Worm (Caenorhabditis elegans) whole organism, midembryonic: ENCODE data around the gene Y17G7B.8.

ENCODE experiments used
- T22C8.4 ChIP-seq: fragments of 200-800 bp; sonication (Bioruptor generic); IDR thresholded peaks from 2 replicates; pipeline ENCODE4 v1.3.6; 2022; ENCODE audit warnings: missing genetic modification characterization, missing compliant biosample characterization
- cog-1 ChIP-seq: sonication (generic microtip); optimal IDR thresholded peaks from 2 replicates; lab custom pipeline; 2016; ENCODE audit warnings: missing genetic modification characterization, missing compliant biosample characterization
- flt-1 ChIP-seq: fragments of 200-800 bp; sonication (Bioruptor generic); IDR thresholded peaks from 2 replicates; pipeline ENCODE4 v1.3.6; 2022; ENCODE audit warnings: missing genetic modification characterization, missing compliant biosample characterization
- klf-2 ChIP-seq: fragments of 200-800 bp; sonication (Bioruptor generic); conservative IDR thresholded peaks from 2 replicates; pipeline ENCODE4 v1.3.6; 2022; ENCODE audit warnings: missing genetic modification reagents, missing genetic modification characterization, missing compliant biosample characterization
- med-1 ChIP-seq: sonication (generic microtip); optimal IDR thresholded peaks from 2 replicates; lab custom pipeline; 2017; ENCODE audit warnings: missing genetic modification characterization, mild to moderate bottlenecking, missing compliant biosample characterization, antibody characterized with exemption, missing genetic modification reagents; ENCODE audit not compliant: insufficient read depth
- ref-1 ChIP-seq: fragments of 200-800 bp; sonication (Bioruptor generic); conservative IDR thresholded peaks from 2 replicates; pipeline ENCODE4 v1.3.6; 2022; ENCODE audit warnings: missing genetic modification reagents, missing genetic modification characterization, missing compliant biosample characterization
- tab-1 ChIP-seq: fragments of 200-800 bp; sonication (Bioruptor generic); IDR thresholded peaks from 2 replicates; pipeline ENCODE4 v1.3.6; 2022; ENCODE audit warnings: missing genetic modification characterization, missing compliant biosample characterization
- ztf-23 ChIP-seq: fragments of 200-800 bp; sonication (Bioruptor generic); IDR thresholded peaks from 2 replicates; pipeline ENCODE4 v1.3.6; 2022; ENCODE audit warnings: missing genetic modification reagents, missing genetic modification characterization, missing compliant biosample characterization
- ztf-29 ChIP-seq: fragments of 200-800 bp; sonication (Bioruptor generic); IDR thresholded peaks from 2 replicates; pipeline ENCODE4 v1.3.6; 2022; ENCODE audit warnings: missing genetic modification reagents, missing genetic modification characterization, missing compliant biosample characterization

Y17G7B.8 gene

DNA sequence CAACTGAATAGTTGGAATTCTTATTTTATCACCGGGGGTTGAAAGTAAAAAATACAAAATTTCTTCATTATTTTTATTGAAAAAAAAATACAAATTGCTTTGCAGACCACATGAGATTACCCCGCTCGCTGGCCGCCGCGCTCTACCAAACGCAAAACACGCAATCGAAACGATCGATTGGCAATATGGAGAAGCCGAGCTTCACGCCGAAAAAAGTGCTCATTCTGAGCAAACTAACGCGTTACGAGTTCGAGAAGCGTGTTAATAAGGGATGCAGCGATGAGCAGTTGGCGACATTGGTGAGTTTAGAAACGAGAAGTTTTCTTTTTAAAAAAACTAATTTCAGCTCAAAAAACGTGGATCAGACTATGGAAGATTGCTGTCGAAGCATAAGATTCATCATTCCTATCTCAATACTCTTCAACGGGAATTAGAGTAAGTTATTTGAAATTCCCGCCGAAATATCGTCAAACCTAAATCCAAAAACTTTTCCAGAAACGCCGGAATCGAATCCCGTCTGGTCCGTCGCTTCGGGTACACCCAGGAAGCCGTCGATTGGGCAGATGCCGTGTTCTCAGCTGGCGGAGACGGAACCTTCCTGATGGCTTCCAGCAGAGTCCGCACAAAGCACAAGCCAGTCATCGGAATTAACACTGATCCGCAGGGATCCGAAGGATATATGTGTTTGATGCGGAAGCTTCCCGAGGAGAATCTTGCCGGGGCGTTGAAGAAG lies 28.0 kb upstream of the Y17G7B.8 start:
- TF ChIP-seq cog-1 (no peak), flt-1 (GFP tag; lab: Robert Waterston, UW) (no peak), ztf-23 (GFP tag; lab: Robert Waterston, UW) (no peak), klf-2 (GFP tag; lab: Robert Waterston, UW) (no peak), ref-1 (GFP tag; lab: Robert Waterston, UW) (no peak), ztf-29 (GFP tag; lab: Robert Waterston, UW) (no peak), med-1 (GFP tag; lab: Kevin White, UChicago) (no peak), T22C8.4 (no peak), tab-1 (GFP tag; lab: Robert Waterston, UW) (no peak)

- TF ChIP-seq med-1 (GFP tag; lab: Kevin White, UChicago) (no peak), klf-2 (GFP tag; lab: Robert Waterston, UW) (no peak), ztf-29 (GFP tag; lab: Robert Waterston, UW) (no peak), ref-1 (GFP tag; lab: Robert Waterston, UW) (no peak), flt-1 (GFP tag; lab: Robert Waterston, UW) (no peak), cog-1 (no peak), T22C8.4 (no peak), tab-1 (GFP tag; lab: Robert Waterston, UW) (no peak), ztf-23 (GFP tag; lab: Robert Waterston, UW) (no peak)
Measured at ce11 chrII:12054558-12054957, 27.0 kb upstream of the Y17G7B.8 start.

DNA sequence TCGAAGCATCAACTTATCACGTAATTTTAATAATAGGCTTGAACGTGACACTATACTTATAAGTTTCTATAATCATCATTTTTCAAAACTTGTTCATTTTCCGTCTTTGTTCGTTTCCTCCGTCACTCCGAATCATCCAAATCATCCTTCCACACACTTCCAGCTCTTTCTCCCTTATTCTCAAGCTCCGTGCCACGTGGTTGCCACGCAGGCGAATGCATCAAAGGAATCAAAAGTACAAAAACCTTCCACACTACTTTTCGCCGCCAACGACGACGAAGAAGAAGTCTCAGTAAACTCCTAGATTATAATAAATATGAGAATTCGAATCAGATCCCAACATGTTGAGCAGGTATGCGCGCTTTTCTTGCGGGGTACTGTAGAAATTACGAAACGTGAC lies 26.6 kb upstream of the Y17G7B.8 start:
- TF ChIP-seq tab-1 (GFP tag; lab: Robert Waterston, UW): no peak
- no peak for TF ChIP-seq ref-1 (GFP tag; lab: Robert Waterston, UW)
- no peak for TF ChIP-seq med-1 (GFP tag; lab: Kevin White, UChicago)
- no peak for TF ChIP-seq ztf-23 (GFP tag; lab: Robert Waterston, UW)
- no peak for TF ChIP-seq T22C8.4
- TF ChIP-seq cog-1: no peak
- TF ChIP-seq flt-1 (GFP tag; lab: Robert Waterston, UW): no peak
- TF ChIP-seq ztf-29 (GFP tag; lab: Robert Waterston, UW): no peak
- no peak for TF ChIP-seq klf-2 (GFP tag; lab: Robert Waterston, UW)

- TF ChIP-seq ztf-29 (GFP tag; lab: Robert Waterston, UW) (no peak), T22C8.4 (no peak), cog-1 (no peak), tab-1 (GFP tag; lab: Robert Waterston, UW) (no peak), med-1 (GFP tag; lab: Kevin White, UChicago) (no peak), ztf-23 (GFP tag; lab: Robert Waterston, UW) (no peak), klf-2 (GFP tag; lab: Robert Waterston, UW) (no peak), ref-1 (GFP tag; lab: Robert Waterston, UW) (no peak), flt-1 (GFP tag; lab: Robert Waterston, UW) (no peak)
Measured at ce11 chrII:12053486-12053885, 25.9 kb upstream of the Y17G7B.8 start.

- TF ChIP-seq ref-1 (GFP tag; lab: Robert Waterston, UW) (no peak), tab-1 (GFP tag; lab: Robert Waterston, UW) (no peak), flt-1 (GFP tag; lab: Robert Waterston, UW) (no peak), T22C8.4 (no peak), klf-2 (GFP tag; lab: Robert Waterston, UW) (no peak), ztf-23 (GFP tag; lab: Robert Waterston, UW) (no peak), med-1 (GFP tag; lab: Kevin White, UChicago) (no peak), ztf-29 (GFP tag; lab: Robert Waterston, UW) (no peak), cog-1 (no peak)
Measured at ce11 chrII:12052924-12053323, 25.4 kb upstream of the Y17G7B.8 start.

DNA sequence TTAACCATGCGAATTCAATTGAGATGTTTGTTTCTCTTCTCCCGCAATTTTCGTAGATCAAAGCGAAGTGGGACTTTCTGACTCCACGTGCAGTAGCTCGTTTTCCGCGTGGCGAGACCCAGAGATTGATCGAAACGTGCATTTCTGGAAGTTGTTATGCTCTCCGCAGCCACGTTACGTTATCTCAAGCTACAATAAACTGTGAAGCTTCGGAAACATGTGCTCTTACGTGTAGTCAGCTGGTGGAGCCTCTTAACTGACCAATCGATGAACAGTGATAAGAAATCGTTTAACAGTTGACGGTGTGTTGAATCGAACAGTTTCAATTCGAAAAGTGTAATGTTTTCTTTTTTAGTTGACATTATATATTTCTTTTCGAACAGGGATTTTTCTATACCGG lies 24.6 kb upstream of the Y17G7B.8 start:
- TF ChIP-seq cog-1: no peak
- no peak for TF ChIP-seq ztf-29 (GFP tag; lab: Robert Waterston, UW)
- no peak for TF ChIP-seq T22C8.4
- no peak for TF ChIP-seq klf-2 (GFP tag; lab: Robert Waterston, UW)
- TF ChIP-seq flt-1 (GFP tag; lab: Robert Waterston, UW): no peak
- no peak for TF ChIP-seq ztf-23 (GFP tag; lab: Robert Waterston, UW)
- no peak for TF ChIP-seq ref-1 (GFP tag; lab: Robert Waterston, UW)
- no peak for TF ChIP-seq med-1 (GFP tag; lab: Kevin White, UChicago)
- TF ChIP-seq tab-1 (GFP tag; lab: Robert Waterston, UW): no peak

- TF ChIP-seq cog-1 (no peak), flt-1 (GFP tag; lab: Robert Waterston, UW) (no peak), klf-2 (GFP tag; lab: Robert Waterston, UW) (no peak), ztf-29 (GFP tag; lab: Robert Waterston, UW) (no peak), med-1 (GFP tag; lab: Kevin White, UChicago) (no peak), T22C8.4 (no peak), ref-1 (GFP tag; lab: Robert Waterston, UW) (no peak), ztf-23 (GFP tag; lab: Robert Waterston, UW) (no peak), tab-1 (GFP tag; lab: Robert Waterston, UW) (no peak)
Measured at ce11 chrII:12051601-12052000, 24.1 kb upstream of the Y17G7B.8 start.

DNA sequence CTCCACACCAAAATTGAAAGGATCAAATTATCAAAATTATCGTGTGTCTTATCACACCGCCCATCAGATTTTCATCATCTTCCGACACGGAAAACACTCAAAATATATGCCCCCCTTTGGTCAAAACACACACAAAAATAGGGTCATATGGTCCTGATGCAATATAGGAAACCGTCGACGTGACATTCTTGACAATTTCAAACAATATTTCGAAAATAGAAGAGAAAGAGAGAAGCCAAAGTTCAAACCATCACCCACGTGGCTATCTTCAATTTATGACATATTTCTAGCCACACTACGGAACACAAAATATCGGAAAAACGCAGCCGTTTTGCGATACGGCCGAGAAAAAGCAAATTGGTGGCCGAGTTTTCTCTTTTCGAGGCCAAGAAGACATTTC lies 23.1 kb upstream of the Y17G7B.8 start:
- TF ChIP-seq ref-1 (GFP tag; lab: Robert Waterston, UW) (no peak), ztf-29 (GFP tag; lab: Robert Waterston, UW) (no peak)

DNA sequence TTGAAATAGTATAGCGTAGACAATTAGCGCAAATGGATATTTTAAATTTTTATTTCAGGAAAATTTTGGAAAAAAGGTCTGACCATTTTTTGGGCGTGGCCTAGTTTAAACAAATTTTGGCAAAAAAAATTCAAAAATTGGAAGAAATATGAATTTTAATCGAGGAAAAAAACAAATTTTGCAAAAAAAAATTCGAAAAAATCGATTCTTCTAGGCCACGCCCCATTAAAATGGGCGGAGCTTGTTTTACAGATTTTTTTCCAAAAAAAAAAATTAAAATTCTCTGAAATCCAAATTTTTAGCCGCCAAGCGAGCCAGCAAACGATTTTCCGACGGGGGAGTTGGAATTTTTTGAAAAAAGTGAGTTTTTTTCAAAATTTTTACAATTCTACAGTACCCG lies 21.7 kb upstream of the Y17G7B.8 start, which contains the start of gene nadk-2:
nadk-2 (plus strand) TSS at position 301 of the 400 bp plus-strand sequence.
- no peak for TF ChIP-seq klf-2 (GFP tag; lab: Robert Waterston, UW)
